Worm (Caenorhabditis elegans): ENCODE data around the gene bud-31.

DNA sequence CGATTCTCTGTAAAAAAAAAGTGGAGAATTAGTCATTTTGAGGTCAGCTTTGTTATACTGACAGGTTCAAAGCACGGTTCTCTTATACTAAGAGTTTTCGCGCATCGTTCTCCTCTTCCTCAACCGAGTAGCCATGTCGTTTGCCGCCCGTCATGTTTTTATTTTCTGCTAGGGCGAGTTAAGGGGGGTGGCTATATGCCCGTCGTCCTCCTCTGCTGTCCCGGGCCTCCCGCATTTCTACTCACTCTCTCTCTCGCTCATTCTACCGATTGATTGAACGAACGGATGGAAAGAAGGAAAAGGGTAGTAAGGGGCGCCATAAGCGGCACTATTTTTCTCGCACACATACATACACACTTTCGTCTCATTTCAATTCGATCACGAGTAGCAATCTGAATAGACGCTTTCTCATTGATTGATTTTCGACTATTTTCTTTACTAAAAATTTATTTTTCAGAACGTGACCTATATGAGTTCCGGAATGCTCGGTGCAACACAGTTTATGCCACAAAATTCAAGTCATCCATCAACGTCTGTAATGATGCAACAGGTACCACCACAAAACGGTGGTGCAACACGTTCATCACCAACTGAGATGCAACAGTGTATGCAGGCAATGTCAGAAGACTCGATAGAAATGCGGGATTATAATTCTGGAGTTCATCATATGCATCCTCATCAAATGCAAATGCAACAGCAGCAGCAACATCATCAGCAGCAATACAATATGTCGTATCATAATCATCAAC is 9.0 kb upstream of the bud-31 start:
- TF ChIP-seq pha-4 (tag; optimal IDR thresholded peaks at IDR 0.05), result no peak
- no peak for TF ChIP-seq ceh-82 (tag; optimal IDR thresholded peaks at IDR 0.05)
- no peak for TF ChIP-seq nhr-11 (tag; optimal IDR thresholded peaks at IDR 0.05)
- TF ChIP-seq snpc-4 (tag; optimal IDR thresholded peaks at IDR 0.05), result no peak
- TF ChIP-seq ceh-16 (tag; optimal IDR thresholded peaks at IDR 0.05), result no peak
